Fruit fly (Drosophila melanogaster): ENCODE results near the gene Slc25A46b.

DNA sequence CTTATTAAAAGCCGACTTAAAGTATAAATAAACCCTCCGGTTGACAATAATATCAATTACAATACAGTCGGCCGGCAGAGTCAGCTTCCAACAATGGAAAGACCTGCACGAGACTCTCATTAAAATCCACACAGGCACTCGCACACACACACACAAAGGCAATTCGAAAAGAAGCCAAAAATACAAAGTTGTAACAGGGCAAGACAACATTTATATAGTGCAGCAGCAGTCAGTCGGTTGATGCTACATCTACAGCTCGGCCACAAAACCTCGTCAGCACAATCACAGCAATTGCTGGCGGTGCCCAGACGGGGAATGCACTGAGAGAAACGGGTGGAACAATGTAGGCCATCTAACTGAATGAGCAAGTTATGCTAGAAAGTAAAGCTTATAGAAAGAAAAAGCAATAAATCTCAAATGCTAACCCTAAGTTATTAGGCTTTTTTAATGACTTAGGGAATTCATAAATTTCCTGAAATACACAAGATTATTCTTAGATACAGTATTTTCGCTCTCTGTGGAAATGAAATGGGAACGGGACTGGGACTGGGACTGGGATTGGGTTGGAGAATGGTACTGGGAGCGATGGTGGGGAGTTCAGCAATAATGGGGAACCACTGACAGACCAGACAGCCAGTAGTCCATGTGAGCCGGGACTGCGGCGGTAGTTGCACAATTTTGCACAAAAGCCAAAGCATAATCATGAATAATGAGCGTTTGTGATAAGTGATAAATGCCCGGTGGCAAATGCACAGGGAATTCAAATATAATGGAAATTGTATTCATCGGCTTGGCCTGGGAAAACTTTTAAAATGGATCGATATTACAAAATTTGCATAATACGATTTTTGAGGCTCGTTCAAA is 25.2 kb downstream of the Slc25A46b start:
- TF ChIP-seq cato (GFP tag; optimal IDR thresholded peaks at IDR 0.05; ENCODE audit: borderline replicate concordance) (no peak), ems (GFP tag; optimal IDR thresholded peaks at IDR 0.05) (peak; percentile 42), croc (GFP tag; conservative IDR thresholded peaks at IDR 0.05) (no peak; the same call in 2 of the 3 replicates), CG13894 (tag; optimal IDR thresholded peaks at IDR 0.05) (no peak), ftz-f1 (GFP tag; optimal IDR thresholded peaks at IDR 0.05) (no peak), Bgb (GFP tag; IDR thresholded peaks at IDR 0.05; ENCODE audit: partially characterized antibody) (no peak)

Measured in whole organism, embryonic.